Fruit fly (Drosophila melanogaster) whole organism, embryonic: ENCODE data around the gene Noc2.

ENCODE experiments used
- Adf1 ChIP-seq: fragments of 200-800 bp; sonication (Bioruptor generic); IDR thresholded peaks from 2 replicates; pipeline ENCODE4 v1.3.6; 2022; ENCODE audit warnings: missing biosample characterization, missing genetic modification characterization
- Aef1 ChIP-seq: fragments of 200-800 bp; sonication (Bioruptor generic); IDR thresholded peaks from 3 replicates; pipeline ENCODE4 v1.3.6; 2022; ENCODE audit warnings: missing biosample characterization, missing genetic modification characterization
- Blimp-1 ChIP-seq: fragments of 200-800 bp; sonication (Bioruptor generic); optimal IDR thresholded peaks from 3 replicates; lab custom pipeline; 2018; ENCODE audit warnings: missing biosample characterization, missing genetic modification characterization, mild to moderate bottlenecking, moderate library complexity, missing genetic modification reagents
- Bteb2 ChIP-seq: fragments of 200-800 bp; sonication (Bioruptor generic); optimal IDR thresholded peaks from 2 replicates; lab custom pipeline; 2016; ENCODE audit warnings: missing biosample characterization, missing genetic modification characterization
- CG11085 ChIP-seq: fragments of 200-800 bp; sonication (Bioruptor generic); IDR thresholded peaks from 2 replicates; pipeline ENCODE4 v1.3.6; 2022; ENCODE audit warnings: missing biosample characterization, missing genetic modification characterization
- CG12155 ChIP-seq: fragments of 200-800 bp; sonication (Bioruptor generic); optimal IDR thresholded peaks from 3 replicates; lab custom pipeline; 2016; ENCODE audit warnings: missing biosample characterization, missing genetic modification characterization
- CG12659 ChIP-seq: fragments of 200-800 bp; sonication (Bioruptor generic); optimal IDR thresholded peaks from 3 replicates; lab custom pipeline; 2017; ENCODE audit warnings: mild to moderate bottlenecking, missing biosample characterization, missing genetic modification reagents, missing genetic modification characterization
- CG13894 ChIP-seq: fragments of 200-800 bp; sonication (Bioruptor generic); optimal IDR thresholded peaks from 3 replicates; lab custom pipeline; 2018; ENCODE audit warnings: missing biosample characterization, mild to moderate bottlenecking, missing genetic modification characterization, moderate library complexity
- CG14014 ChIP-seq: fragments of 200-800 bp; sonication (Bioruptor generic); IDR thresholded peaks from 2 replicates; pipeline ENCODE4 v1.3.6; 2022; ENCODE audit warnings: missing biosample characterization, missing genetic modification characterization
- CG14965 ChIP-seq: fragments of 200-800 bp; sonication (Bioruptor generic); optimal IDR thresholded peaks from 2 replicates; lab custom pipeline; 2016; ENCODE audit warnings: missing biosample characterization, missing genetic modification characterization, borderline replicate concordance
- CG17385 ChIP-seq: fragments of 200-800 bp; sonication (Bioruptor generic); optimal IDR thresholded peaks from 3 replicates; lab custom pipeline; 2018; ENCODE audit warnings: missing biosample characterization, mild to moderate bottlenecking, missing genetic modification characterization
- CG18476 ChIP-seq: fragments of 200-800 bp; sonication (Bioruptor generic); optimal IDR thresholded peaks from 2 replicates; lab custom pipeline; 2016; ENCODE audit warnings: missing biosample characterization, mild to moderate bottlenecking, missing genetic modification characterization
- CG32532 ChIP-seq: fragments of 200-800 bp; sonication (Bioruptor generic); IDR thresholded peaks from 2 replicates; pipeline ENCODE4 v1.3.6; 2022; ENCODE audit warnings: missing biosample characterization, missing genetic modification characterization
- CG33213 ChIP-seq: fragments of 200-800 bp; sonication (Bioruptor generic); optimal IDR thresholded peaks from 3 replicates; lab custom pipeline; 2016; ENCODE audit warnings: missing biosample characterization, missing genetic modification characterization
- CG42726 ChIP-seq: fragments of 200-800 bp; sonication (Bioruptor generic); IDR thresholded peaks from 2 replicates; pipeline ENCODE4 v1.3.6; 2022; ENCODE audit warnings: missing biosample characterization, missing genetic modification characterization; ENCODE audit not compliant: partially characterized antibody
- CG4707 ChIP-seq: fragments of 200-800 bp; sonication (Bioruptor generic); optimal IDR thresholded peaks from 2 replicates; lab custom pipeline; 2018; ENCODE audit warnings: missing biosample characterization, mild to moderate bottlenecking, missing genetic modification characterization, moderate library complexity
- CG4730 ChIP-seq: fragments of 200-800 bp; sonication (Bioruptor generic); IDR thresholded peaks from 2 replicates; pipeline ENCODE4 v1.3.6; 2022; ENCODE audit warnings: missing biosample characterization, missing genetic modification characterization
- CG5953 ChIP-seq: fragments of 200-800 bp; sonication (Bioruptor generic); IDR thresholded peaks from 2 replicates; pipeline ENCODE4 v1.3.6; 2022; ENCODE audit warnings: missing biosample characterization, missing genetic modification characterization
- CG7556 ChIP-seq: fragments of 200-800 bp; sonication (Bioruptor generic); optimal IDR thresholded peaks from 2 replicates; lab custom pipeline; 2017; ENCODE audit warnings: missing biosample characterization, mild to moderate bottlenecking, missing genetic modification characterization
- CG8765 ChIP-seq: fragments of 200-800 bp; sonication (Bioruptor generic); IDR thresholded peaks from 2 replicates; pipeline ENCODE4 v1.3.6; 2022; ENCODE audit warnings: missing biosample characterization, missing genetic modification characterization
- Dad ChIP-seq: fragments of 200-800 bp; sonication (Bioruptor generic); optimal IDR thresholded peaks from 3 replicates; lab custom pipeline; 2016; ENCODE audit warnings: missing biosample characterization, missing genetic modification characterization
- Doc3 ChIP-seq: fragments of 200-800 bp; sonication (Bioruptor generic); IDR thresholded peaks from 3 replicates; pipeline ENCODE4 v1.3.6; 2022; ENCODE audit warnings: missing biosample characterization, missing genetic modification characterization; ENCODE audit not compliant: partially characterized antibody
- Gug ChIP-seq: fragments of 200-800 bp; sonication (Bioruptor generic); IDR thresholded peaks from 4 replicates; pipeline ENCODE4 v1.3.6; 2022; ENCODE audit warnings: missing biosample characterization, missing genetic modification characterization
- H15 ChIP-seq: fragments of 200-800 bp; sonication (Bioruptor generic); IDR thresholded peaks from 3 replicates; pipeline ENCODE4 v1.3.6; 2022; ENCODE audit warnings: missing biosample characterization, missing genetic modification characterization
- HLH54F ChIP-seq: fragments of 200-800 bp; sonication (Bioruptor generic); optimal IDR thresholded peaks from 3 replicates; lab custom pipeline; 2016; ENCODE audit warnings: missing biosample characterization, missing genetic modification characterization
- HLHmδ ChIP-seq: fragments of 200-800 bp; sonication (Bioruptor generic); optimal IDR thresholded peaks from 2 replicates; lab custom pipeline; 2018; ENCODE audit warnings: missing biosample characterization, mild to moderate bottlenecking, missing genetic modification characterization, moderate library complexity
- Med ChIP-seq: fragments of 200-800 bp; sonication (Bioruptor generic); peaks from one replicate; lab custom pipeline; 2016; ENCODE audit warnings: missing biosample characterization, missing genetic modification characterization, mild to moderate bottlenecking, inconsistent platforms, moderate library complexity
- Neu2 ChIP-seq: fragments of 200-800 bp; sonication (Bioruptor generic); optimal IDR thresholded peaks from 3 replicates; lab custom pipeline; 2016; ENCODE audit warnings: missing biosample characterization, missing genetic modification characterization, borderline replicate concordance
- NfI ChIP-seq: fragments of 200-800 bp; sonication (Bioruptor generic); optimal IDR thresholded peaks from 3 replicates; lab custom pipeline; 2018; ENCODE audit warnings: missing biosample characterization, mild to moderate bottlenecking, missing genetic modification characterization, moderate library complexity
- Sry-β ChIP-seq: fragments of 200-800 bp; sonication (Bioruptor generic); optimal IDR thresholded peaks from 2 replicates; lab custom pipeline; 2018; ENCODE audit warnings: missing biosample characterization, mild to moderate bottlenecking, missing genetic modification characterization, moderate library complexity
- Tbp ChIP-seq: fragments of >200 bp; optimal IDR thresholded peaks from 2 replicates; lab custom pipeline; 2018; ENCODE audit warnings: missing biosample characterization, missing genetic modification characterization
- Xrp1 ChIP-seq: fragments of 200-800 bp; sonication (Bioruptor generic); IDR thresholded peaks from 2 replicates; pipeline ENCODE4 v1.3.6; 2022; ENCODE audit warnings: missing biosample characterization, missing genetic modification characterization
- ac ChIP-seq: fragments of 200-800 bp; sonication (Bioruptor generic); optimal IDR thresholded peaks from 3 replicates; lab custom pipeline; 2017; ENCODE audit warnings: missing biosample characterization, mild to moderate bottlenecking, missing genetic modification characterization
- dan ChIP-seq: fragments of 200-800 bp; sonication (Bioruptor generic); IDR thresholded peaks from 2 replicates; pipeline ENCODE4 v1.3.6; 2022; ENCODE audit warnings: missing biosample characterization, missing genetic modification characterization
- dmrt11E ChIP-seq: fragments of 200-800 bp; sonication (Bioruptor generic); optimal IDR thresholded peaks from 3 replicates; lab custom pipeline; 2018; ENCODE audit warnings: missing biosample characterization, mild to moderate bottlenecking, missing genetic modification characterization, moderate library complexity
- dpn ChIP-seq, 2 experiments: fragments of 200-800 bp; sonication (Bioruptor generic); optimal IDR thresholded peaks; 3 replicates each; lab custom pipeline; 2016; ENCODE audit warnings: missing biosample characterization in 2 of 2, missing genetic modification characterization in 2 of 2
- eyg ChIP-seq: fragments of 200-800 bp; sonication (Bioruptor generic); optimal IDR thresholded peaks from 3 replicates; lab custom pipeline; 2016; ENCODE audit warnings: missing biosample characterization, missing genetic modification characterization
- gem ChIP-seq: fragments of 200-800 bp; sonication (Bioruptor generic); optimal IDR thresholded peaks from 2 replicates; lab custom pipeline; 2019; ENCODE audit warnings: missing biosample characterization, mild to moderate bottlenecking, missing genetic modification characterization, moderate library complexity
- h ChIP-seq: fragments of >200 bp; optimal IDR thresholded peaks from 2 replicates; lab custom pipeline; 2017
- ken ChIP-seq: fragments of 200-800 bp; sonication (Bioruptor generic); IDR thresholded peaks from 3 replicates; pipeline ENCODE4 v1.3.6; 2022; ENCODE audit warnings: missing biosample characterization, missing genetic modification characterization
- lmd ChIP-seq: fragments of 200-800 bp; sonication (Bioruptor generic); IDR thresholded peaks from 2 replicates; pipeline ENCODE4 v1.3.6; 2022; ENCODE audit warnings: missing biosample characterization, missing genetic modification characterization
- odd ChIP-seq: fragments of 200-800 bp; sonication (Bioruptor generic); optimal IDR thresholded peaks from 2 replicates; lab custom pipeline; 2017; ENCODE audit warnings: missing biosample characterization, mild to moderate bottlenecking, missing genetic modification characterization
- otp ChIP-seq: fragments of 200-800 bp; sonication (Bioruptor generic); IDR thresholded peaks from 3 replicates; pipeline ENCODE4, ENCODE4 v1.3.6; 2022; ENCODE audit warnings: missing biosample characterization, missing genetic modification characterization
- psq ChIP-seq: fragments of 200-800 bp; sonication (Bioruptor generic); optimal IDR thresholded peaks from 2 replicates; lab custom pipeline; 2017; ENCODE audit warnings: missing biosample characterization, missing genetic modification characterization
- sim ChIP-seq: fragments of 200-800 bp; sonication (Bioruptor generic); IDR thresholded peaks from 2 replicates; pipeline ENCODE4 v1.3.6; 2022; ENCODE audit warnings: missing biosample characterization, missing genetic modification characterization
- tin ChIP-seq: fragments of 200-800 bp; sonication (Bioruptor generic); optimal IDR thresholded peaks from 3 replicates; lab custom pipeline; 2016; ENCODE audit warnings: missing biosample characterization, missing genetic modification characterization
- tio ChIP-seq: fragments of 200-800 bp; sonication (Bioruptor generic); optimal IDR thresholded peaks from 2 replicates; lab custom pipeline; 2017; ENCODE audit warnings: missing biosample characterization, missing genetic modification characterization, inconsistent platforms
- trh ChIP-seq: fragments of 200-800 bp; sonication (Bioruptor generic); optimal IDR thresholded peaks from 2 replicates; lab custom pipeline; 2016; ENCODE audit warnings: missing biosample characterization, missing genetic modification characterization
- twi ChIP-seq: fragments of 200-800 bp; optimal IDR thresholded peaks from 2 replicates; lab custom pipeline; 2019; ENCODE audit warnings: missing biosample characterization, mild to moderate bottlenecking, missing genetic modification characterization, moderate library complexity

Gene Noc2

dm6 chr2L:21156156-21157040, 7.0 kb upstream of the Noc2 start, which contains the start of the genes Mpp6 and E2f2 (continued):
- TF ChIP-seq CG12659: peak; percentile 64
- peak; percentile 67; the same call in 1 of the 2 replicates for TF ChIP-seq CG32532 (GFP tag; lab: Robert Waterston, UW)
- no peak for TF ChIP-seq otp (GFP tag; lab: Robert Waterston, UW)
- TF ChIP-seq CG18476 (GFP tag; lab: Kevin White, UChicago): no peak
- no peak for TF ChIP-seq h (lab: Kevin White, UChicago)
- TF ChIP-seq Xrp1 (GFP tag; lab: Robert Waterston, UW): peak; percentile 58
- TF ChIP-seq CG4707: no peak
- TF ChIP-seq CG13894: no peak
- peak; percentile 59; the same call in 2 of the 3 replicates for TF ChIP-seq H15
- TF ChIP-seq CG8765 (GFP tag; lab: Robert Waterston, UW): no peak
- peak; percentile 33 for TF ChIP-seq CG7556 (GFP tag; lab: Kevin White, UChicago)
- no peak for TF ChIP-seq Blimp-1 (GFP tag; lab: Kevin White, UChicago)
- TF ChIP-seq HLH54F (GFP tag; lab: Kevin White, UChicago): peak; percentile 25
- TF ChIP-seq dpn (GFP tag; optimal IDR thresholded peaks at IDR 0.05; lab: Kevin White, UChicago): peak; percentile 27 to 45
- no peak for TF ChIP-seq dmrt11E (tag; lab: Kevin White, UChicago)
- TF ChIP-seq CG42726 (GFP tag; lab: Robert Waterston, UW): peak; percentile 93
- TF ChIP-seq Bteb2 (GFP tag; lab: Kevin White, UChicago): peak; percentile 16
- no peak for TF ChIP-seq CG33213 (GFP tag; lab: Kevin White, UChicago)
- peak; percentile 57 for TF ChIP-seq NfI (GFP tag; lab: Kevin White, UChicago)
- TF ChIP-seq psq (GFP tag; lab: Kevin White, UChicago): peak; percentile 95
- TF ChIP-seq tin (GFP tag; lab: Kevin White, UChicago): peak; percentile 31
- TF ChIP-seq ac (GFP tag; lab: Kevin White, UChicago): no peak
- TF ChIP-seq Doc3 (GFP tag; lab: Robert Waterston, UW): peak; percentile 57; the same call in 2 of the 3 replicates
- no peak for TF ChIP-seq CG14965
- TF ChIP-seq twi: no peak
- peak; percentile 1 for TF ChIP-seq Dad (GFP tag; lab: Kevin White, UChicago)
- TF ChIP-seq gem (tag; lab: Kevin White, UChicago): no peak
- TF ChIP-seq odd (GFP tag; lab: Kevin White, UChicago): no peak
- no peak for TF ChIP-seq dan (GFP tag; lab: Robert Waterston, UW)
- no peak for TF ChIP-seq Neu2 (GFP tag; lab: Kevin White, UChicago)
- TF ChIP-seq tio (GFP tag; lab: Kevin White, UChicago): peak; percentile 41
- no peak for TF ChIP-seq CG4730
- peak; percentile 87 for TF ChIP-seq Med (GFP tag; lab: Kevin White, UChicago)
- peak; percentile 34; the same call in 1 of the 2 replicates for TF ChIP-seq sim
- peak; percentile 5 for TF ChIP-seq CG12155 (GFP tag; lab: Kevin White, UChicago)
- no peak for TF ChIP-seq HLHmδ (GFP tag; lab: Kevin White, UChicago)
- TF ChIP-seq lmd (GFP tag; lab: Robert Waterston, UW): peak; percentile 52; the same call in 1 of the 2 replicates
- peak; percentile 58; the same call in 2 of the 4 replicates for TF ChIP-seq Gug (GFP tag; lab: Robert Waterston, UW)
- peak; percentile 23; the same call in 1 of the 2 replicates for TF ChIP-seq Adf1
- TF ChIP-seq trh: no peak
- TF ChIP-seq Sry-β: peak; percentile 44
- peak; percentile 1 for TF ChIP-seq Tbp (GFP tag; lab: Kevin White, UChicago)
- TF ChIP-seq CG17385 (GFP tag; lab: Kevin White, UChicago): peak; percentile 4
- TF ChIP-seq CG11085: peak; percentile 84
- no peak for TF ChIP-seq CG5953 (GFP tag; lab: Robert Waterston, UW)
- 0 out of 2 replicates have a peak, but pooled peaks have one; percentile 9 for TF ChIP-seq CG14014 (GFP tag; lab: Robert Waterston, UW)
- TF ChIP-seq eyg (GFP tag; lab: Kevin White, UChicago): no peak
- peak; percentile 25; the same call in 1 of the 3 replicates for TF ChIP-seq Aef1
- TF ChIP-seq ken (GFP tag; lab: Robert Waterston, UW): peak; percentile 75
